Fruit fly (Drosophila melanogaster): Measurements from ENCODE around the gene Clbn.

- TF ChIP-seq CG13204 (GFP tag; optimal IDR thresholded peaks at IDR 0.05) (no peak), D1 (tag; optimal IDR thresholded peaks at IDR 0.05) (no peak), CG8159 (tag; optimal IDR thresholded peaks at IDR 0.05) (peak; percentile 84), gl (tag; optimal IDR thresholded peaks at IDR 0.05) (peak; percentile 18), Pif1B (GFP tag; optimal IDR thresholded peaks at IDR 0.05) (no peak), CG9948 (tag; optimal IDR thresholded peaks at IDR 0.05) (peak; percentile 66), CG15710 (tag; optimal IDR thresholded peaks at IDR 0.05) (peak; percentile 70), CG10348 (GFP tag; IDR thresholded peaks at IDR 0.05) (no peak)
Observed at dm6 chr3R:25174244-25174643, 46.9 kb downstream of the Clbn start.

Measured in whole organism, pupa.